Worm (Caenorhabditis elegans): ENCODE measurements around the gene gpd-4.

gpd-4 gene

DNA sequence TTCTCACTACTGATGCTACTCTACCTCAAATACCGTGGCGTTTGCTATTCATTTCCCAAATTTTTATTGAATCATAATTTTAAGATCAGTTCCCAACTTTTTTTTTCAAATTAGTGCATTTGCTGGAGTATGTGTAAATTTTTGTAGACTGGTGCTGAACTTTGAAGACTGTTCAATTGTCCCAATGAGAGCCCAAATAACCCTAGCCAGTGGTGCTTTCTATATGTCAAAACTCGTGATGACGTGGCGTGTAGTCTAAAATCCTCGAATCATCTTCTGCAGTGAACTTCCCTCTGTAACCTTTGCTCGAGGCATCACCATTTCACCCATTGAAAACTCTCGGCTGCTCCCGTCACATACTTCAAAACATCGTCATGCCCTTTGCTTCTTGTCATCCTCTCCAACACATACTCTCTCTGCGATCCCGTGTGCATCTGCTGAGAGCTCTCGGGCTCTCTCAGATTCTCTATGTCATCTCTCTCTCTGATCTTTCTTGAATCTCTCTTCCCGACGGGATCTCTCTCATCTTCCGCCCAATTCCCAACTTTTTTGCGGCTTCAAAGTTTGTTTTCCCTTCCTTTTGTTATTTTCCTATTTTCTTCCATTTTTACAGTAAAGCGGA lies 33.5 kb downstream of the gpd-4 start:
- TF ChIP-seq gei-8 (GFP tag; optimal IDR thresholded peaks at IDR 0.05) (no peak), nhr-42 (GFP tag; IDR thresholded peaks at IDR 0.05) (no peak), T20F7.1 (GFP tag; optimal IDR thresholded peaks at IDR 0.05) (no peak), aly-2 (tag; optimal IDR thresholded peaks at IDR 0.05) (no peak), nhr-11 (tag; optimal IDR thresholded peaks at IDR 0.05) (peak; percentile 60), ztf-7 (tag; optimal IDR thresholded peaks at IDR 0.05) (no peak), unc-62 (GFP tag; optimal IDR thresholded peaks at IDR 0.05 in 1 of 2) (peak in 1 of 2 experiments; percentile 94), unc-62 (tag; optimal IDR thresholded peaks at IDR 0.05) (no peak), zfp-3 (GFP tag; conservative IDR thresholded peaks at IDR 0.05) (no peak), sdz-12 (GFP tag; optimal IDR thresholded peaks at IDR 0.05) (no peak), unc-39 (tag; optimal IDR thresholded peaks at IDR 0.05) (no peak), madf-5 (GFP tag; IDR thresholded peaks at IDR 0.05) (no peak), ctbp-1 (GFP tag; IDR thresholded peaks at IDR 0.05) (no peak), lim-7 (GFP tag; IDR thresholded peaks at IDR 0.05) (no peak), nhr-237 (tag; optimal IDR thresholded peaks at IDR 0.05) (no peak), R02D3.7 (tag; optimal IDR thresholded peaks at IDR 0.05) (no peak), nhr-77 (tag; optimal IDR thresholded peaks at IDR 0.05) (no peak), nhr-102 (tag; optimal IDR thresholded peaks at IDR 0.05) (no peak), spr-3 (GFP tag; optimal IDR thresholded peaks at IDR 0.05) (no peak), fos-1 (tag; optimal IDR thresholded peaks at IDR 0.05) (no peak), zip-11 (GFP tag; IDR thresholded peaks at IDR 0.05) (no peak), hlh-11 (tag; optimal IDR thresholded peaks at IDR 0.05) (peak; percentile 34), saeg-2 (GFP tag; IDR thresholded peaks at IDR 0.05) (no peak), F44E2.7 (GFP tag; IDR thresholded peaks at IDR 0.05) (no peak), hlh-30 (tag; optimal IDR thresholded peaks at IDR 0.05; ENCODE audit: insufficient read depth) (peak; percentile 19), snpc-1.2 (GFP tag; IDR thresholded peaks at IDR 0.05) (no peak), F37D6.2 (tag; optimal IDR thresholded peaks at IDR 0.05) (no peak), madf-9 (GFP tag; conservative IDR thresholded peaks at IDR 0.05) (no peak)

DNA sequence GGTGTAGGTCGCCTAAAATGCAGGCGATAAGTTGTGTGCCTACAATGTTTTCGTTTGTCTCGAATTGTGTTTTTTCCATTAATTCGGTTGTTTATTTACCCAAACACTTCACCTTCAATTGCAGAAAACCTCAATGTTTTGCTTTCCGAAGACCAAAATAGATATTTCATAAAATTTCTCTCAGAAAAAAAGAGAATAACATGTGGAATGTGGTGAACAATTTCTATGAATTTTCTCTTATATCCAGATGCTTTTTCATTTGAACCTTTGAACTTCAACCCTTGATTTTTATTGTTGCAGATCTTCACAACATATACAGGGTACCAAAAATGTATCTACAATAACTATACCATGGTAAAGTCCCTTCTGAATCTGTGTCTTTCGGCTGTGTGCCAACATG lies 35.4 kb downstream of the gpd-4 start, which contains the start of gene T01E8.1:
TSS of gene T01E8.1 (plus strand) at position 301 of the 400 bp plus-strand sequence.
- no peak for TF ChIP-seq hlh-11 (tag; optimal IDR thresholded peaks at IDR 0.05)
- no peak for TF ChIP-seq daf-12 (tag; optimal IDR thresholded peaks at IDR 0.05)
- TF ChIP-seq daf-8 (GFP tag; IDR thresholded peaks at IDR 0.05) = no peak
- TF ChIP-seq vab-7 (GFP tag; IDR thresholded peaks at IDR 0.05) = no peak
- no peak for TF ChIP-seq Y105C5A.15 (GFP tag; IDR thresholded peaks at IDR 0.05)
- TF ChIP-seq nhr-25 (tag; optimal IDR thresholded peaks at IDR 0.05; ENCODE audit: borderline replicate concordance, insufficient read depth) = no peak
- TF ChIP-seq lin-1 (GFP tag; IDR thresholded peaks at IDR 0.05) = no peak

DNA sequence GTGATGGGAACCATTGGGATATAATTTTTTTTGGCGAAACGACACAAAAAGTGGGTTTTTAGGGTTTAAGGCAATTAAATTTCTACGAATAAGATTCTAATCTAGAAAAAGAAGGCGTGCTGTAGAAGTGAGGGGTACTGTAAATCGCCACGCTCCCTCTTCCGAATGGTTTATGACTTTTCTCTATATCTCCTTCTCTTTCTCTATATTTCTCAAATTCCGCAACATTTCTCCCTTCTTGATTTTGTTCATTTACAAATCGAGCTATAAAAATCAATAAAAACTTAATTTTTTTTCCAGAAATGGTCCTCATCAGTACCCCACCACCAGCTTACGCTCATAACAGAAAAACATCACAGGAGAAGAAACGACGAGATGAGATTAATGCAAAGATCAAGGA lies 47.1 kb downstream of the gpd-4 start, which contains the start of gene ref-1:
TSS of gene ref-1 (plus strand) at position 301 of the 400 bp plus-strand sequence.
- TF ChIP-seq ceh-28 (tag; optimal IDR thresholded peaks at IDR 0.05) = no peak
- TF ChIP-seq nhr-41 (GFP tag; IDR thresholded peaks at IDR 0.05) = no peak
- no peak for TF ChIP-seq Y48G9A.11 (GFP tag; IDR thresholded peaks at IDR 0.05)
- no peak for TF ChIP-seq snpc-4 (tag; optimal IDR thresholded peaks at IDR 0.05)

DNA sequence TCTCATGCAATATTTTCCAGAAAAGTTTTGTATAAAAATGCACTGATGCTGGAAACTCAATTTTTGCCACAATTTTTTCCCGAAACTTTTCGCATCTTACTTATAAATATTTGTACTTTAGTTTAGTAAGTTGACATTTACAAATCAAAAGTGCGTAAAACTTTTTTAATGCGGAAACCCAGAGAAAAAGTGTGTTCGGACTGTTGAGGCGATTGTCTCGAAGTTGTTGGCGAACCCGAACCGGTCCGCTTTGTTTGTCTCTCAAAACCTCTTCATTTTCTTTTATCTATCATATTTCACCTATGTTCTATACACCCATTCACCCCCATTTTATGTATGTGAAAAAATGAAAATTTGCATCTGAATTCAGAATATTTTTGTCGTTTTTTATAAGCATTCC lies 49.6 kb downstream of the gpd-4 start:
- TF ChIP-seq Y5F2A.4 (GFP tag; optimal IDR thresholded peaks at IDR 0.05) = no peak
- TF ChIP-seq F44E2.7 (GFP tag; IDR thresholded peaks at IDR 0.05) = no peak
- peak; percentile 21 for TF ChIP-seq nhr-28 (tag; optimal IDR thresholded peaks at IDR 0.05)
- TF ChIP-seq daf-16 (GFP tag; optimal IDR thresholded peaks at IDR 0.05) = no peak
- TF ChIP-seq daf-16 (tag; optimal IDR thresholded peaks at IDR 0.05) = peak; percentile 26
- TF ChIP-seq vab-7 (GFP tag; IDR thresholded peaks at IDR 0.05) = no peak
- no peak for TF ChIP-seq tra-1 (GFP tag; IDR thresholded peaks at IDR 0.05)
- no peak for TF ChIP-seq spr-1 (tag; optimal IDR thresholded peaks at IDR 0.05)
